Worm (Caenorhabditis elegans): ENCODE results near the gene srx-95.
A peak's percentile ranks its signal among the peaks of the same experiment; 100 is the strongest.

Gene srx-95

DNA sequence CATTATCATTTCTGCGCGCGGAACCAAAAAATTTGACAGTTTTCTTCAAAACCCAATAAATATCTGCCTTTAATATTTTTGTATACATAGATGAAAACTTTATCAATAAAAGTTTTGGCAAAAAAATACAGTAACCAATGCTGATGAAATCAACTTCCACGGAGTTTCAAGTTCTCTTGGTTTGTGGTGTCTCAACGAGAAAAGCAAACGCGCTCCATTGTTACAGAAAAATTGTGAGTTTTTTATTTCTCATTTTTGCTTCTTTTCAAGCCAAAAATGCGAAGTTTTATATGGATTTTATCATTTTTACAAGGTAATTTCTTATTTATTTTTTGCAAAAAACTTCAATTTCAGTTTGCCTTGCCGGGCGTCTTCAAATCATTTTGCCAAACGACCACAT lies 19.9 kb downstream of the srx-95 start, which contains the start of gene T14B4.3 (continued):
- TF ChIP-seq unc-130 (tag; optimal IDR thresholded peaks at IDR 0.05) (no peak), egl-13 (tag; optimal IDR thresholded peaks at IDR 0.05) (no peak), lsy-2 (tag; optimal IDR thresholded peaks at IDR 0.05) (peak; percentile 68 to 88), alr-1 (tag; optimal IDR thresholded peaks at IDR 0.05; ENCODE audit: borderline replicate concordance) (no peak), sup-37 (GFP tag; optimal IDR thresholded peaks at IDR 0.05) (no peak), isw-1 (GFP tag; IDR thresholded peaks at IDR 0.05) (peak; percentile 32), lin-15B (tag; optimal IDR thresholded peaks at IDR 0.05) (peak; percentile 78), nhr-20 (tag; optimal IDR thresholded peaks at IDR 0.05) (peak; percentile 57), unc-62 (GFP tag; optimal IDR thresholded peaks at IDR 0.05) (no peak), nhr-84 (tag; optimal IDR thresholded peaks at IDR 0.05) (no peak), hpl-2 (GFP tag; optimal IDR thresholded peaks at IDR 0.05) (no peak), ceh-88 (GFP tag; IDR thresholded peaks at IDR 0.05) (0 out of 2 replicates have a peak, but pooled peaks have one; percentile 45), ceh-90 (tag; optimal IDR thresholded peaks at IDR 0.05) (no peak), lin-14 (GFP tag; optimal IDR thresholded peaks at IDR 0.05) (peak; percentile 75), nhr-47 (tag; optimal IDR thresholded peaks at IDR 0.05) (peak; percentile 61), efl-3 (GFP tag; optimal IDR thresholded peaks at IDR 0.05) (no peak), nhr-237 (tag; optimal IDR thresholded peaks at IDR 0.05) (peak; percentile 6), lir-3 (tag; optimal IDR thresholded peaks at IDR 0.05; ENCODE audit: poor library complexity) (peak; percentile 77), nhr-19 (GFP tag; conservative IDR thresholded peaks at IDR 0.05) (peak; percentile 31; the same call in 1 of the 2 replicates), hlh-17 (GFP tag; optimal IDR thresholded peaks at IDR 0.05; ENCODE audit: borderline replicate concordance) (no peak), pag-3 (tag; optimal IDR thresholded peaks at IDR 0.05; ENCODE audit: borderline replicate concordance, insufficient read depth) (no peak), swsn-7 (tag; optimal IDR thresholded peaks at IDR 0.05) (peak; percentile 45), ztf-4 (tag; optimal IDR thresholded peaks at IDR 0.05) (no peak), zip-4 (GFP tag; optimal IDR thresholded peaks at IDR 0.05) (no peak), ces-1 (GFP tag; optimal IDR thresholded peaks at IDR 0.05) (no peak), skn-1 (tag; optimal IDR thresholded peaks at IDR 0.05) (peak; percentile 43), nhr-90 (tag; optimal IDR thresholded peaks at IDR 0.05; ENCODE audit: poor library complexity) (peak; percentile 59), ceh-82 (tag; optimal IDR thresholded peaks at IDR 0.05) (peak in 2 of 3 experiments; percentile 41 to 64), nhr-28 (tag; optimal IDR thresholded peaks at IDR 0.05) (no peak), Y116A8C.19 (tag; optimal IDR thresholded peaks at IDR 0.05; ENCODE audit: borderline replicate concordance) (no peak), ceh-63 (GFP tag; optimal IDR thresholded peaks at IDR 0.05) (no peak), irx-1 (tag; optimal IDR thresholded peaks at IDR 0.05) (no peak), sptf-1 (tag; optimal IDR thresholded peaks at IDR 0.05) (no peak), fkh-10 (GFP tag; optimal IDR thresholded peaks at IDR 0.05) (no peak), grh-1 (GFP tag; IDR thresholded peaks at IDR 0.05) (no peak), ets-5 (GFP tag; IDR thresholded peaks at IDR 0.05) (no peak), unc-30 (tag; optimal IDR thresholded peaks at IDR 0.05) (no peak), hlh-4 (tag; optimal IDR thresholded peaks at IDR 0.05) (no peak), fkh-4 (tag; optimal IDR thresholded peaks at IDR 0.05; ENCODE audit: borderline replicate concordance) (no peak), C04F5.9 (tag; optimal IDR thresholded peaks at IDR 0.05) (peak; percentile 4), lin-13 (GFP tag; optimal IDR thresholded peaks at IDR 0.05) (peak; percentile 59), aha-1 (tag; optimal IDR thresholded peaks at IDR 0.05) (no peak), pqm-1 (tag; optimal IDR thresholded peaks at IDR 0.05) (no peak), dsc-1 (tag; optimal IDR thresholded peaks at IDR 0.05) (peak; percentile 15)
